Worm (Caenorhabditis elegans): Measurements from ENCODE around the gene npr-30.

- no peak for TF ChIP-seq ztf-4 (tag; optimal IDR thresholded peaks at IDR 0.05)
- TF ChIP-seq ceh-82 (tag; optimal IDR thresholded peaks at IDR 0.05): no peak
- no peak for TF ChIP-seq mdl-1 (tag; optimal IDR thresholded peaks at IDR 0.05)
- TF ChIP-seq nhr-11 (tag; optimal IDR thresholded peaks at IDR 0.05): no peak
- TF ChIP-seq lsy-2 (tag; optimal IDR thresholded peaks at IDR 0.05): no peak
These were observed at the start of gene npr-30, which contains the start of the genes fbxa-6 and cTel54X.2 for ce11 chrIII:2919-3371.
